Fruit fly (Drosophila melanogaster): Measurements from ENCODE around the gene Polr1B.

- TF ChIP-seq Hr96 (GFP tag; optimal IDR thresholded peaks at IDR 0.05) = no peak
- peak; percentile 1 for TF ChIP-seq bab1 (GFP tag; optimal IDR thresholded peaks at IDR 0.05)
- TF ChIP-seq ovo (GFP tag; optimal IDR thresholded peaks at IDR 0.05) = no peak
- TF ChIP-seq CG1620 (GFP tag; optimal IDR thresholded peaks at IDR 0.05) = no peak
- TF ChIP-seq Mnt (GFP tag; optimal IDR thresholded peaks at IDR 0.05) = no peak
- no peak for TF ChIP-seq Crg-1 (GFP tag; optimal IDR thresholded peaks at IDR 0.05)
- TF ChIP-seq cnc (optimal IDR thresholded peaks at IDR 0.05) = no peak
- TF ChIP-seq CG12768 (GFP tag; optimal IDR thresholded peaks at IDR 0.05) = no peak
- no peak for TF ChIP-seq Clk (GFP tag; optimal IDR thresholded peaks at IDR 0.05)
- TF ChIP-seq kay (GFP tag; ENCODE audit: borderline replicate concordance) = no peak
- TF ChIP-seq CG7045 (GFP tag; optimal IDR thresholded peaks at IDR 0.05) = no peak
- no peak for TF ChIP-seq CG14711 (tag; optimal IDR thresholded peaks at IDR 0.05)
- TF ChIP-seq toe (GFP tag; optimal IDR thresholded peaks at IDR 0.05) = no peak
Measured at dm6 chr2L:432119-432518, 28.0 kb downstream of the Polr1B start.

Data from whole organism, adult.